Worm (Caenorhabditis elegans) whole organism, young adult: Measurements from ENCODE around the gene tftc-1.

Source experiments
- D2030.7 ChIP-seq: fragments of 200-800 bp; sonication (Bioruptor generic); IDR thresholded peaks from 2 replicates; pipeline ENCODE4 v1.3.6; 2022; ENCODE audit warnings: missing genetic modification reagents, missing genetic modification characterization, missing compliant biosample characterization
- ama-1 ChIP-seq, 3 experiments: fragments of 150-350 bp in 1 of 3; sonication (generic microtip) in 2 of 3; optimal IDR thresholded peaks; 2 replicates each; lab custom pipeline; 2014 to 2018; ENCODE audit warnings: missing biosample characterization in 2 of 3, missing genetic modification characterization in 2 of 3, missing genetic modification reagents in 2 of 3
- dpl-1 ChIP-seq: fragments of 150-350 bp; optimal IDR thresholded peaks from 2 replicates; lab custom pipeline; 2014; ENCODE audit warnings: missing biosample characterization, missing genetic modification reagents, missing genetic modification characterization
- mxl-1 ChIP-seq: sonication (generic microtip); optimal IDR thresholded peaks from 2 replicates; lab custom pipeline; 2016; ENCODE audit warnings: missing genetic modification characterization, missing compliant biosample characterization
- nhr-90 ChIP-seq: sonication (generic microtip); optimal IDR thresholded peaks from 2 replicates; lab custom pipeline; 2016; ENCODE audit warnings: missing genotype, mild to moderate bottlenecking, missing genetic modification characterization, missing compliant biosample characterization
- pbrm-1 ChIP-seq: fragments of 200-800 bp; sonication (Bioruptor generic); IDR thresholded peaks from 2 replicates; pipeline ENCODE4 v1.3.6; 2022; ENCODE audit warnings: missing genetic modification reagents, missing genetic modification characterization, missing compliant biosample characterization
- snpc-4 ChIP-seq, 5 experiments: fragments of 150-350 bp in 1 of 5; sonication (generic microtip) in 4 of 5; optimal IDR thresholded peaks; 2 replicates each; lab custom pipeline; 2014 to 2018; ENCODE audit warnings: missing genetic modification characterization in 5 of 5, missing biosample characterization in 3 of 5, antibody characterized with exemption in 2 of 5, mild to moderate bottlenecking in 2 of 5, missing compliant biosample characterization in 2 of 5, missing genotype in 2 of 5, moderate library complexity in 2 of 5, missing genetic modification reagents in 1 of 5
- tbp1 ChIP-seq: fragments of 200-800 bp; sonication (Bioruptor generic); optimal IDR thresholded peaks from 2 replicates; lab custom pipeline; 2018; ENCODE audit warnings: mild to moderate bottlenecking, missing genetic modification characterization, missing compliant biosample characterization

- TF ChIP-seq dpl-1 (GFP tag; lab: Kevin White, UChicago) (no peak), ama-1 (optimal IDR thresholded peaks at IDR 0.05; lab: Kevin White, UChicago) (no peak), ama-1 (GFP tag; optimal IDR thresholded peaks at IDR 0.05; lab: Kevin White, UChicago) (no peak), mxl-1 (no peak), snpc-4 (GFP tag; optimal IDR thresholded peaks at IDR 0.05; lab: Kevin White, UChicago) (no peak), snpc-4 (tag; optimal IDR thresholded peaks at IDR 0.05; lab: Kevin White, UChicago) (no peak), nhr-90 (tag; lab: Kevin White, UChicago) (no peak), tbp1 (no peak), pbrm-1 (GFP tag; lab: Robert Waterston, UW) (no peak), D2030.7 (GFP tag; lab: Robert Waterston, UW) (no peak)
Observed at ce11 chrIV:2412370-2412962, 63.4 kb downstream of the tftc-1 start, which contains the start of gene Y38F2AR.12.
